Worm (Caenorhabditis elegans) whole organism, midembryonic: ENCODE results near the gene ZK938.3.

Experiments used
- cog-1 ChIP-seq: sonication (generic microtip); optimal IDR thresholded peaks from 2 replicates; lab custom pipeline; 2016; ENCODE audit warnings: missing genetic modification characterization, missing compliant biosample characterization
- flt-1 ChIP-seq: fragments of 200-800 bp; sonication (Bioruptor generic); IDR thresholded peaks from 2 replicates; pipeline ENCODE4 v1.3.6; 2022; ENCODE audit warnings: missing genetic modification characterization, missing compliant biosample characterization
- klf-2 ChIP-seq: fragments of 200-800 bp; sonication (Bioruptor generic); conservative IDR thresholded peaks from 2 replicates; pipeline ENCODE4 v1.3.6; 2022; ENCODE audit warnings: missing genetic modification reagents, missing genetic modification characterization, missing compliant biosample characterization
- med-1 ChIP-seq: sonication (generic microtip); optimal IDR thresholded peaks from 2 replicates; lab custom pipeline; 2017; ENCODE audit warnings: missing genetic modification characterization, mild to moderate bottlenecking, missing compliant biosample characterization, antibody characterized with exemption, missing genetic modification reagents; ENCODE audit not compliant: insufficient read depth
- ztf-29 ChIP-seq: fragments of 200-800 bp; sonication (Bioruptor generic); IDR thresholded peaks from 2 replicates; pipeline ENCODE4 v1.3.6; 2022; ENCODE audit warnings: missing genetic modification reagents, missing genetic modification characterization, missing compliant biosample characterization

DNA sequence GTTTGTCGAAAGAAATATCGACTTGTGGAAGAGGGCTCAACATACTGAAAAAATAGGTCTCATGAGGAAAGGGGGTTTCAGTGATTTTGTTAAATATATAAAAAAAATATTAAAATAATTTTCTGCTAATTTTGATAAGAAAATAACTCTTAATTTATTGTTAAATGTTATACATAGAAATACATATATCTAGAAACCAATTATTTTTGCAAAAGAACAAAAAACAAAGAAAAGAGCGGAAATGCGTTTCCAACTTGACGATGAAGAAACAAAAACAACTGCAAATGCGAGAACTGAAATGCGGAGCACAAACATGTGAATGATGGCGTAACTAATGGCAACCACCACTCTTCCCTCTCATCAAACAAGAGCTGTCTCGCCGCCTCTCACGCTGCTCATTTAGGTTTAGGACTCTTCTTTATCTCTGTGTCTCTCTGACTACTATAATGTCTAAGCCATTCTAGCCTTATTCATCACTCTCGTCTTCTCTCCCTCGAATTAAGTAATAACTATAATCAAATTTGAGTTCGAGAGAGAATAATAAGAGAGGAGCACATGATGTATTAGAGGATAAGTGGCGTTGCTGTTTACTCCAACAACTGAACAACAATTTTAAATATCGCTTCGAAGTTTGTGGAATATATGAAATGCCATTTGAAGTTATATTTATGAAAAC, 4.6 kb upstream of the ZK938.3 start, which contains the start of gene arrd-4:
- TF ChIP-seq flt-1 (no peak), med-1 (GFP tag; lab: Kevin White, UChicago) (no peak), klf-2 (no peak), ztf-29 (GFP tag; lab: Robert Waterston, UW) (no peak), cog-1 (tag; lab: Kevin White, UChicago) (no peak)
